Worm (Caenorhabditis elegans): ENCODE measurements around the gene msh-5.

ce11 chrIV:13154391-13155283, at the start of gene msh-5, which contains the start of gene crld-1:
- TF ChIP-seq nhr-12 (tag; optimal IDR thresholded peaks at IDR 0.05): no peak
- no peak for TF ChIP-seq ama-1 (optimal IDR thresholded peaks at IDR 0.05)
- TF ChIP-seq elt-1 (tag; optimal IDR thresholded peaks at IDR 0.05): no peak
- TF ChIP-seq ztf-11 (tag; optimal IDR thresholded peaks at IDR 0.05): no peak
- no peak for TF ChIP-seq elt-3 (tag; optimal IDR thresholded peaks at IDR 0.05)
- no peak for TF ChIP-seq egl-27 (tag; optimal IDR thresholded peaks at IDR 0.05)
